Fruit fly (Drosophila melanogaster) whole organism, embryonic: Measurements from ENCODE around the gene CG42554.

Experiments
- CG11093 ChIP-seq: fragments of 200-800 bp; sonication (Bioruptor generic); IDR thresholded peaks from 3 replicates; pipeline ENCODE4 v1.3.6; 2022; ENCODE audit warnings: missing biosample characterization, missing genetic modification characterization
- CG14710 ChIP-seq: fragments of 200-800 bp; sonication (Bioruptor generic); optimal IDR thresholded peaks from 3 replicates; lab custom pipeline; 2019; ENCODE audit warnings: missing biosample characterization, mild to moderate bottlenecking, missing genetic modification characterization, moderate library complexity
- CG2875 ChIP-seq: fragments of 200-800 bp; sonication (Bioruptor generic); optimal IDR thresholded peaks from 2 replicates; lab custom pipeline; 2017; ENCODE audit warnings: missing biosample characterization, mild to moderate bottlenecking, missing genetic modification characterization, missing genetic modification reagents
- Hmx ChIP-seq: fragments of 200-800 bp; sonication (Bioruptor generic); optimal IDR thresholded peaks from 2 replicates; lab custom pipeline; 2016; ENCODE audit warnings: missing biosample characterization, missing genetic modification characterization
- Meics ChIP-seq: fragments of 200-800 bp; sonication (Bioruptor generic); optimal IDR thresholded peaks from 2 replicates; lab custom pipeline; 2017; ENCODE audit warnings: missing biosample characterization, mild to moderate bottlenecking, missing genetic modification characterization
- nom ChIP-seq: fragments of 200-800 bp; sonication (Bioruptor generic); optimal IDR thresholded peaks from 2 replicates; lab custom pipeline; 2017; ENCODE audit warnings: missing biosample characterization, missing genetic modification characterization, mild to moderate bottlenecking, moderate library complexity, missing genetic modification reagents
- tin ChIP-seq: fragments of 200-800 bp; sonication (Bioruptor generic); optimal IDR thresholded peaks from 3 replicates; lab custom pipeline; 2016; ENCODE audit warnings: missing biosample characterization, missing genetic modification characterization
- tll ChIP-seq, 2 experiments: fragments of 200-800 bp in 1 of 2; fragments of >200 bp in 1 of 2; sonication (Bioruptor generic) in 1 of 2; optimal IDR thresholded peaks; 2 replicates each; lab custom pipeline; 2017 to 2019; ENCODE audit warnings: missing biosample characterization in 2 of 2, missing genetic modification characterization in 2 of 2, mild to moderate bottlenecking in 1 of 2, moderate library complexity in 1 of 2
- trem ChIP-seq: fragments of 200-800 bp; optimal IDR thresholded peaks from 3 replicates; lab custom pipeline; 2019; ENCODE audit warnings: missing biosample characterization, mild to moderate bottlenecking, missing genetic modification characterization, moderate library complexity

dm6 chr3L:872389-872972, 37.0 kb downstream of the CG42554 start:
- TF ChIP-seq CG11093: 0 out of 3 replicates have a peak, but pooled peaks have one; percentile 15
- no peak for TF ChIP-seq tin (GFP tag; lab: Kevin White, UChicago)
- no peak for TF ChIP-seq CG2875 (GFP tag; lab: Kevin White, UChicago)
- TF ChIP-seq tll (GFP tag; optimal IDR thresholded peaks at IDR 0.05; lab: Kevin White, UChicago): peak; percentile 16 to 47
- TF ChIP-seq trem: peak; percentile 7
- TF ChIP-seq CG14710 (tag; lab: Kevin White, UChicago): peak; percentile 45
- TF ChIP-seq Meics: no peak
- no peak for TF ChIP-seq nom (GFP tag; lab: Kevin White, UChicago)
- TF ChIP-seq Hmx: no peak
